Fruit fly (Drosophila melanogaster) whole organism, prepupa: Measurements from ENCODE around the gene CG43402.

Experiments
- Blimp-1 ChIP-seq: fragments of 200-800 bp; sonication (Bioruptor generic); optimal IDR thresholded peaks from 3 replicates; lab custom pipeline; 2017; ENCODE audit warnings: missing biosample characterization, missing genetic modification characterization, mild to moderate bottlenecking, moderate library complexity, missing genetic modification reagents
- CG10631 ChIP-seq: fragments of 200-800 bp; sonication (Bioruptor generic); optimal IDR thresholded peaks from 2 replicates; lab custom pipeline; 2016; ENCODE audit warnings: missing biosample characterization, missing genetic modification characterization
- CG11294 ChIP-seq: fragments of 200-800 bp; sonication (Bioruptor generic); IDR thresholded peaks from 2 replicates; pipeline ENCODE4 v1.3.6; 2022; ENCODE audit warnings: missing biosample characterization, missing genetic modification characterization
- CG11762 ChIP-seq: fragments of 200-800 bp; sonication (Bioruptor generic); optimal IDR thresholded peaks from 3 replicates; lab custom pipeline; 2016; ENCODE audit warnings: missing biosample characterization, missing genetic modification characterization; ENCODE audit not compliant: insufficient read depth
- CG11902 ChIP-seq: fragments of 200-800 bp; sonication (Bioruptor generic); optimal IDR thresholded peaks from 3 replicates; lab custom pipeline; 2016; ENCODE audit warnings: missing biosample characterization, missing genetic modification characterization
- CG15336 ChIP-seq: fragments of 200-800 bp; sonication (Bioruptor generic); IDR thresholded peaks from 2 replicates; pipeline ENCODE4 v1.3.6; 2022; ENCODE audit warnings: missing biosample characterization, missing genetic modification characterization
- CG1621 ChIP-seq: fragments of 200-800 bp; sonication (Bioruptor generic); optimal IDR thresholded peaks from 3 replicates; lab custom pipeline; 2018; ENCODE audit warnings: missing biosample characterization, mild to moderate bottlenecking, missing genetic modification characterization
- CG16779 ChIP-seq: fragments of 200-800 bp; sonication (Bioruptor generic); optimal IDR thresholded peaks from 3 replicates; lab custom pipeline; 2017; ENCODE audit warnings: missing biosample characterization, mild to moderate bottlenecking, missing genetic modification characterization
- CG3032 ChIP-seq: fragments of 200-800 bp; optimal IDR thresholded peaks from 2 replicates; lab custom pipeline; 2019; ENCODE audit warnings: missing biosample characterization, mild to moderate bottlenecking, missing genetic modification characterization, moderate library complexity
- CG32006 ChIP-seq: fragments of 200-800 bp; sonication (Bioruptor generic); optimal IDR thresholded peaks from 3 replicates; lab custom pipeline; 2017; ENCODE audit warnings: missing biosample characterization, mild to moderate bottlenecking, missing genetic modification characterization
- CG34406 ChIP-seq: fragments of 200-800 bp; sonication (Bioruptor generic); optimal IDR thresholded peaks from 3 replicates; lab custom pipeline; 2016; ENCODE audit warnings: missing biosample characterization, missing genetic modification characterization
- CG3919 ChIP-seq: fragments of 200-800 bp; sonication (Bioruptor generic); optimal IDR thresholded peaks from 3 replicates; lab custom pipeline; 2016; ENCODE audit warnings: missing biosample characterization, missing genetic modification characterization
- CG6792 ChIP-seq: fragments of 200-800 bp; sonication (Bioruptor generic); optimal IDR thresholded peaks from 3 replicates; lab custom pipeline; 2016; ENCODE audit warnings: missing biosample characterization, missing genetic modification characterization
- CG6808 ChIP-seq: fragments of 200-800 bp; sonication (Bioruptor generic); optimal IDR thresholded peaks from 3 replicates; lab custom pipeline; 2017; ENCODE audit warnings: missing biosample characterization, missing genetic modification characterization, mild to moderate bottlenecking, moderate library complexity, missing genetic modification reagents
- CG6854 ChIP-seq: fragments of 200-800 bp; sonication (Bioruptor generic); optimal IDR thresholded peaks from 2 replicates; lab custom pipeline; 2017; ENCODE audit warnings: missing biosample characterization, mild to moderate bottlenecking, missing genetic modification characterization
- CG7368 ChIP-seq: fragments of 200-800 bp; sonication (Bioruptor generic); optimal IDR thresholded peaks from 3 replicates; lab custom pipeline; 2016; ENCODE audit warnings: missing biosample characterization, missing genetic modification characterization
- CG8119 ChIP-seq: fragments of 200-800 bp; sonication (Bioruptor generic); IDR thresholded peaks from 3 replicates; pipeline ENCODE4 v1.3.6; 2022; ENCODE audit warnings: missing biosample characterization, missing genetic modification characterization
- CG8319 ChIP-seq: fragments of 200-800 bp; sonication (Bioruptor generic); optimal IDR thresholded peaks from 3 replicates; lab custom pipeline; 2016; ENCODE audit warnings: missing biosample characterization, missing genetic modification characterization
- CG8632 ChIP-seq: fragments of 200-800 bp; sonication (Bioruptor generic); optimal IDR thresholded peaks from 3 replicates; lab custom pipeline; 2016; ENCODE audit warnings: missing biosample characterization, missing genetic modification characterization
- CG9139 ChIP-seq: fragments of 200-800 bp; sonication (Bioruptor generic); optimal IDR thresholded peaks from 3 replicates; lab custom pipeline; 2017; ENCODE audit warnings: missing biosample characterization, mild to moderate bottlenecking, missing genetic modification characterization
- Eip75B ChIP-seq: fragments of 200-800 bp; sonication (Bioruptor generic); optimal IDR thresholded peaks from 3 replicates; lab custom pipeline; 2016; ENCODE audit warnings: missing biosample characterization, missing genetic modification characterization
- Eip78C ChIP-seq: fragments of 200-800 bp; sonication (Bioruptor generic); peaks from one replicate; lab custom pipeline; 2016; ENCODE audit warnings: missing biosample characterization, missing genetic modification characterization
- Eip93F ChIP-seq: fragments of 200-800 bp; sonication (Bioruptor generic); optimal IDR thresholded peaks from 2 replicates; lab custom pipeline; 2016; ENCODE audit warnings: missing biosample characterization, mild to moderate bottlenecking, missing genetic modification characterization
- Ets21C ChIP-seq: fragments of 200-800 bp; sonication (Bioruptor generic); optimal IDR thresholded peaks from 3 replicates; lab custom pipeline; 2016; ENCODE audit warnings: missing biosample characterization, missing genetic modification characterization
- Gug ChIP-seq: fragments of 200-800 bp; sonication (Bioruptor generic); IDR thresholded peaks from 2 replicates; pipeline ENCODE4 v1.3.6; 2022; ENCODE audit warnings: missing biosample characterization, missing genetic modification characterization
- Hr39 ChIP-seq: fragments of 200-800 bp; sonication (Bioruptor generic); optimal IDR thresholded peaks from 2 replicates; lab custom pipeline; 2016; ENCODE audit warnings: missing biosample characterization, missing genetic modification characterization
- Hr4 ChIP-seq: fragments of 200-800 bp; sonication (Bioruptor generic); optimal IDR thresholded peaks from 3 replicates; lab custom pipeline; 2016; ENCODE audit warnings: missing biosample characterization, missing genetic modification characterization
- Lpt ChIP-seq: fragments of 200-800 bp; sonication (Bioruptor generic); optimal IDR thresholded peaks from 3 replicates; lab custom pipeline; 2016; ENCODE audit warnings: missing biosample characterization, missing genetic modification characterization
- Met ChIP-seq: fragments of 200-800 bp; sonication (Bioruptor generic); optimal IDR thresholded peaks from 3 replicates; lab custom pipeline; 2016; ENCODE audit warnings: missing biosample characterization, missing genetic modification characterization
- Smox ChIP-seq: fragments of 200-800 bp; sonication (Bioruptor generic); optimal IDR thresholded peaks from 3 replicates; lab custom pipeline; 2016; ENCODE audit warnings: missing biosample characterization, missing genetic modification characterization
- Sox102F ChIP-seq: fragments of 200-800 bp; sonication (Bioruptor generic); optimal IDR thresholded peaks from 2 replicates; lab custom pipeline; 2016; ENCODE audit warnings: missing biosample characterization, mild to moderate bottlenecking, missing genetic modification characterization
- Sox14 ChIP-seq: fragments of 200-800 bp; sonication (Bioruptor generic); optimal IDR thresholded peaks from 3 replicates; lab custom pipeline; 2016; ENCODE audit warnings: missing biosample characterization, missing genetic modification characterization
- Sox15 ChIP-seq: fragments of 200-800 bp; sonication (Bioruptor generic); optimal IDR thresholded peaks from 3 replicates; lab custom pipeline; 2016; ENCODE audit warnings: missing biosample characterization, missing genetic modification characterization
- achi ChIP-seq: fragments of 200-800 bp; sonication (Bioruptor generic); optimal IDR thresholded peaks from 3 replicates; lab custom pipeline; 2016; ENCODE audit warnings: missing biosample characterization, missing genetic modification characterization
- dac ChIP-seq: fragments of 200-800 bp; sonication (Bioruptor generic); optimal IDR thresholded peaks from 2 replicates; lab custom pipeline; 2017; ENCODE audit warnings: missing biosample characterization, mild to moderate bottlenecking, missing genetic modification characterization
- eg ChIP-seq: fragments of 200-800 bp; sonication (Bioruptor generic); IDR thresholded peaks from 3 replicates; pipeline ENCODE4 v1.3.6; 2022; ENCODE audit warnings: missing biosample characterization, missing genetic modification characterization
- esn ChIP-seq: fragments of 200-800 bp; sonication (Bioruptor generic); optimal IDR thresholded peaks from 2 replicates; lab custom pipeline; 2016; ENCODE audit warnings: missing biosample characterization, mild to moderate bottlenecking, missing genetic modification characterization, moderate library complexity
- fd59A ChIP-seq: fragments of 200-800 bp; sonication (Bioruptor generic); optimal IDR thresholded peaks from 2 replicates; lab custom pipeline; 2017; ENCODE audit warnings: missing biosample characterization, mild to moderate bottlenecking, missing genetic modification characterization, missing genetic modification reagents
- fkh ChIP-seq: fragments of 200-800 bp; sonication (Bioruptor generic); optimal IDR thresholded peaks from 3 replicates; lab custom pipeline; 2017; ENCODE audit warnings: missing biosample characterization, mild to moderate bottlenecking, missing genetic modification characterization, moderate library complexity
- lz ChIP-seq: fragments of 200-800 bp; sonication (Bioruptor generic); optimal IDR thresholded peaks from 3 replicates; lab custom pipeline; 2016; ENCODE audit warnings: missing biosample characterization, missing genetic modification characterization
- salr ChIP-seq, 2 experiments: fragments of 200-800 bp; sonication (Bioruptor generic); optimal IDR thresholded peaks; 3 replicates each; lab custom pipeline; 2016 to 2018; ENCODE audit warnings: missing biosample characterization in 2 of 2, missing genetic modification characterization in 2 of 2, mild to moderate bottlenecking in 1 of 2
- ss ChIP-seq, 2 experiments: fragments of 200-800 bp; sonication (Bioruptor generic); optimal IDR thresholded peaks; 2 replicates in 1 of 2; 3 replicates in 1 of 2; lab custom pipeline; 2017 to 2018; ENCODE audit warnings: mild to moderate bottlenecking in 2 of 2, missing biosample characterization in 2 of 2, missing genetic modification characterization in 2 of 2, moderate library complexity in 1 of 2
- svp ChIP-seq: fragments of 200-800 bp; sonication (Bioruptor generic); peaks from one replicate; lab custom pipeline; 2016; ENCODE audit warnings: missing biosample characterization, missing genetic modification characterization
- topi ChIP-seq: fragments of 200-800 bp; sonication (Bioruptor generic); optimal IDR thresholded peaks from 3 replicates; lab custom pipeline; 2016; ENCODE audit warnings: missing biosample characterization, missing genetic modification characterization
- vri ChIP-seq: fragments of 200-800 bp; sonication (Bioruptor generic); optimal IDR thresholded peaks from 3 replicates; lab custom pipeline; 2016; ENCODE audit warnings: missing biosample characterization, mild to moderate bottlenecking, missing genetic modification characterization

Gene CG43402

DNA sequence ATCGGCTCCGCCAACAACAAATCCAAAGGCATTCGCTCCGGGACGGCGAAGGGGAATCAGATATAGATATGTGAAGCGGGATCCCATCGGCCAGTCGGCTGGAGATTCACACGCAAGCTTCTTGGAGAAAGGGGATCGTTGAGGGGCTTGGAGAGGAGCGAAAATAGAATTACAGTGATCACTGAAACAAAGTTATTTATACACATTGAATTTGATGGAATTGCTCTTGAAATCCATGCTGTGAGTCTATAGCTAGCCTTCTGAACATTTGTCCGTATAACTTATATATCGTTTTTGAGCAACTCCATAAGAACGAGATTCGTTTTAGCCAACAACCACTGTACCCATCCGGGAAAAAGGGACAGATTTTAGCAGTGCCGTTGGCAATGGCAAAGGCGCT, 17.6 kb upstream of the CG43402 start (continued):
- TF ChIP-seq fd59A (GFP tag; lab: Kevin White, UChicago): peak; percentile 92
- TF ChIP-seq Sox14 (GFP tag; lab: Kevin White, UChicago): peak; percentile 93
- peak; percentile 87 for TF ChIP-seq lz
- peak; percentile 95 for TF ChIP-seq CG3919 (GFP tag; lab: Kevin White, UChicago)
- TF ChIP-seq Eip78C: peak; percentile 98
- peak; percentile 70 for TF ChIP-seq eg (GFP tag; lab: Robert Waterston, UW)
- peak; percentile 43 for TF ChIP-seq dac
- peak; percentile 63 for TF ChIP-seq CG6854 (GFP tag; lab: Kevin White, UChicago)
- peak; percentile 92 for TF ChIP-seq achi (GFP tag; lab: Kevin White, UChicago)
- peak; percentile 73 for TF ChIP-seq Lpt
- TF ChIP-seq esn (GFP tag; lab: Kevin White, UChicago): peak; percentile 88
- TF ChIP-seq salr (GFP tag; optimal IDR thresholded peaks at IDR 0.05; lab: Kevin White, UChicago): peak; percentile 85 to 93
- peak; percentile 80 for TF ChIP-seq Smox
- peak; percentile 81 for TF ChIP-seq Sox102F
- peak; percentile 87 for TF ChIP-seq topi (GFP tag; lab: Kevin White, UChicago)
- TF ChIP-seq Ets21C: peak; percentile 74
- peak; percentile 85 for TF ChIP-seq CG11762
- TF ChIP-seq CG6792: peak; percentile 91
- peak; percentile 89 for TF ChIP-seq CG9139
- peak; percentile 90 for TF ChIP-seq Hr39 (GFP tag; lab: Kevin White, UChicago)
- peak; percentile 91 to 92 for TF ChIP-seq ss (GFP tag; optimal IDR thresholded peaks at IDR 0.05; lab: Kevin White, UChicago)

DNA sequence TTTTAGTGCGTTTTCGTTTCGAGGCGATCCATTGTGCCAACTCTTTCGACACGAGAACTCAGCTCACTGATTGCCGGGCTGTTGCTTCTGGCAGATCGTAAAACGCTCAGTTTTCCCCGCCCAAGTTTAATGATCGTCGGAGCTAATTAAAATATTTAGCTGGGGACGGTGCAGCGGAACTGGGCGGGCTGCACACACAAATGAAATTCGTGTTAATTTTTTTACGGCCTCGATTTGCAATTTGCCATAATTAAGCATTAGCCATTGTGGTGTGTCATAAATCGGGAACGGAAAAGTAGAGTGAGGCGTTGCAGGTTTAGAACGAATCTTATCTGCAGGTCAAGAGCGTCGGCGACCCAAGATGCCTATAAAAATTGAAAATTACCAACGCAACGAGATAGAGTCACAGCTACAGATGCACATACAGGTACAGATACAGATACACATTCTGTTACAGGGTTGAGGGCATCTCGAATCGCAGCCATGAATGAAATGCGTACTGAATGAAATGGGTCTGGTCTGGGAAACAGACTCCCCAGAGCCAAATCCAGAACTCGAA, 16.5 kb upstream of the CG43402 start:
- TF ChIP-seq CG7368 (GFP tag; lab: Kevin White, UChicago): no peak
- no peak for TF ChIP-seq Gug (GFP tag; lab: Robert Waterston, UW)
- TF ChIP-seq Blimp-1: no peak
- TF ChIP-seq fd59A (GFP tag; lab: Kevin White, UChicago): no peak
- TF ChIP-seq svp (GFP tag; lab: Kevin White, UChicago): peak; percentile 94

DNA sequence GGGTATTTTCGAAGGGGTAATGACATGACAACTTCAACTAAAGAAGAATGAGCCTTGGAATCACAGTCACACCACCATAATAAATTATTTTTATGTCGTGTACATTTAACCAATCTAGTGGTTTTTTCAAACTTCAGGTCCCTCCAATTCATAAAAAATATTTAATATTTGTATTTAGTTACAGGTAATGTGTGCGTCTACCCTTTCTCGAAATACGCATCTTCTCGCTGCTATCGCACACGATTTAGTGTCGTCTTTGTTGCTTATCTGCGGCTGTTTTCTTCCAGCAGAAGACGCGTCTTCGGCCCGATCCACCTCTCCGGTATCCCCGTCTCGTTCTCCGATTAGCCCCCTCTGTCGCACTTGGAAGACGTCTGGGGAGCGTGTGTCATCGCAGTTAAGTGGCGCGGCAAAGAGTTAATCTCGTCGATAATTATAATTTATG, 15.6 kb upstream of the CG43402 start:
- TF ChIP-seq CG11762: peak; percentile 75
- peak; percentile 91 for TF ChIP-seq CG3919 (GFP tag; lab: Kevin White, UChicago)
- TF ChIP-seq salr (GFP tag; optimal IDR thresholded peaks at IDR 0.05; lab: Kevin White, UChicago): peak; percentile 67 to 72
- TF ChIP-seq fkh (GFP tag; lab: Kevin White, UChicago): peak; percentile 28
- peak; percentile 89 for TF ChIP-seq achi (GFP tag; lab: Kevin White, UChicago)
- peak; percentile 80 for TF ChIP-seq CG6854 (GFP tag; lab: Kevin White, UChicago)
- peak; percentile 57; the same call in 1 of the 2 replicates for TF ChIP-seq CG15336 (GFP tag; lab: Robert Waterston, UW)
- TF ChIP-seq Eip78C: peak; percentile 99
- TF ChIP-seq CG1621: peak; percentile 84
- peak; percentile 80 for TF ChIP-seq vri
- TF ChIP-seq CG11294 (GFP tag; lab: Robert Waterston, UW): peak; percentile 21; the same call in 1 of the 2 replicates
- TF ChIP-seq CG7368 (GFP tag; lab: Kevin White, UChicago): peak; percentile 82
- TF ChIP-seq CG32006 (GFP tag; lab: Kevin White, UChicago): peak; percentile 68
- TF ChIP-seq fd59A (GFP tag; lab: Kevin White, UChicago): peak; percentile 88
- peak; percentile 93 for TF ChIP-seq Met
- TF ChIP-seq eg (GFP tag; lab: Robert Waterston, UW): peak; percentile 73
- no peak for TF ChIP-seq dac
- peak; percentile 94 for TF ChIP-seq Sox14 (GFP tag; lab: Kevin White, UChicago)
- peak; percentile 90 for TF ChIP-seq Eip75B (GFP tag; lab: Kevin White, UChicago)
- TF ChIP-seq CG11902 (GFP tag; lab: Kevin White, UChicago): peak; percentile 92
- TF ChIP-seq Hr4 (GFP tag; lab: Kevin White, UChicago): peak; percentile 69
- TF ChIP-seq Lpt: peak; percentile 5
- peak; percentile 91 for TF ChIP-seq CG10631
- peak; percentile 88 for TF ChIP-seq CG3032 (tag; lab: Kevin White, UChicago)
- TF ChIP-seq Sox102F: peak; percentile 89
- peak; percentile 60; the same call in 2 of the 3 replicates for TF ChIP-seq CG8119 (GFP tag; lab: Robert Waterston, UW)
- TF ChIP-seq Sox15 (GFP tag; lab: Kevin White, UChicago): peak; percentile 86
- TF ChIP-seq Eip93F (GFP tag; lab: Kevin White, UChicago): peak; percentile 84
- peak; percentile 83 for TF ChIP-seq Ets21C
- TF ChIP-seq CG8319: peak; percentile 74
- TF ChIP-seq CG8632 (GFP tag; lab: Kevin White, UChicago): peak; percentile 91
- peak; percentile 91 for TF ChIP-seq Smox
- TF ChIP-seq CG16779 (tag; lab: Kevin White, UChicago): peak; percentile 61
- peak; percentile 85 for TF ChIP-seq CG6808 (GFP tag; lab: Kevin White, UChicago)
- TF ChIP-seq CG34406 (GFP tag; lab: Kevin White, UChicago): peak; percentile 91
